Fruit fly (Drosophila melanogaster) whole organism, pupa: ENCODE measurements around the gene CG7772.

Experiments used
- CG10348 ChIP-seq: fragments of 200-800 bp; sonication (Bioruptor generic); IDR thresholded peaks from 2 replicates; pipeline ENCODE4 v1.3.6; 2022; ENCODE audit warnings: missing biosample characterization, missing genetic modification characterization
- CG12605 ChIP-seq: fragments of 200-800 bp; sonication (Bioruptor generic); IDR thresholded peaks from 2 replicates; pipeline ENCODE4 v1.3.6; 2022; ENCODE audit warnings: missing biosample characterization, missing genetic modification characterization
- CG13204 ChIP-seq: fragments of 200-800 bp; sonication (Bioruptor generic); optimal IDR thresholded peaks from 2 replicates; lab custom pipeline; 2018; ENCODE audit warnings: missing biosample characterization, mild to moderate bottlenecking, missing genetic modification characterization, moderate library complexity
- CG14655 ChIP-seq: fragments of 200-800 bp; sonication (Bioruptor generic); optimal IDR thresholded peaks from 3 replicates; lab custom pipeline; 2017; ENCODE audit warnings: mild to moderate bottlenecking, missing biosample characterization, missing genetic modification reagents, missing genetic modification characterization
- CG15710 ChIP-seq: fragments of 200-800 bp; sonication (Bioruptor generic); optimal IDR thresholded peaks from 2 replicates; lab custom pipeline; 2018; ENCODE audit warnings: missing biosample characterization, mild to moderate bottlenecking, missing genetic modification characterization, moderate library complexity
- CG17806 ChIP-seq: fragments of 200-800 bp; sonication (Bioruptor generic); optimal IDR thresholded peaks from 2 replicates; lab custom pipeline; 2018; ENCODE audit warnings: missing biosample characterization, mild to moderate bottlenecking, missing genetic modification characterization, moderate library complexity
- CG32121 ChIP-seq: fragments of 200-800 bp; sonication (Bioruptor generic); IDR thresholded peaks from 2 replicates; pipeline ENCODE4 v1.3.6; 2022; ENCODE audit warnings: missing biosample characterization, missing genetic modification characterization
- CG34367 ChIP-seq: fragments of 200-800 bp; sonication (Bioruptor generic); optimal IDR thresholded peaks from 2 replicates; lab custom pipeline; 2018; ENCODE audit warnings: missing biosample characterization, mild to moderate bottlenecking, missing genetic modification characterization
- CG4496 ChIP-seq: fragments of 200-800 bp; sonication (Bioruptor generic); IDR thresholded peaks from 3 replicates; pipeline ENCODE4 v1.3.6; 2022; ENCODE audit warnings: missing biosample characterization, missing genetic modification characterization
- CG8159 ChIP-seq: fragments of 200-800 bp; sonication (Bioruptor generic); optimal IDR thresholded peaks from 3 replicates; lab custom pipeline; 2018; ENCODE audit warnings: missing biosample characterization, mild to moderate bottlenecking, missing genetic modification characterization, moderate library complexity
- CG8301 ChIP-seq: fragments of 200-800 bp; sonication (Bioruptor generic); optimal IDR thresholded peaks from 2 replicates; lab custom pipeline; 2018; ENCODE audit warnings: missing biosample characterization, mild to moderate bottlenecking, missing genetic modification characterization
- CG9948 ChIP-seq: fragments of 200-800 bp; sonication (Bioruptor generic); optimal IDR thresholded peaks from 2 replicates; lab custom pipeline; 2018; ENCODE audit warnings: missing biosample characterization, mild to moderate bottlenecking, missing genetic modification characterization, moderate library complexity
- D1 ChIP-seq: fragments of 200-800 bp; sonication (Bioruptor generic); optimal IDR thresholded peaks from 2 replicates; lab custom pipeline; 2018; ENCODE audit warnings: missing biosample characterization, mild to moderate bottlenecking, missing genetic modification characterization, moderate library complexity
- EcR ChIP-seq: fragments of 200-800 bp; sonication (Bioruptor generic); optimal IDR thresholded peaks from 3 replicates; lab custom pipeline; 2019; ENCODE audit warnings: missing biosample characterization, missing genetic modification characterization, mild to moderate bottlenecking, moderate library complexity, missing genetic modification reagents
- Ets98B ChIP-seq: fragments of 200-800 bp; sonication (Bioruptor generic); IDR thresholded peaks from 2 replicates; pipeline ENCODE4 v1.3.6; 2022; ENCODE audit warnings: missing biosample characterization, missing genetic modification characterization
- Pif1A ChIP-seq: fragments of 200-800 bp; sonication (Bioruptor generic); optimal IDR thresholded peaks from 3 replicates; lab custom pipeline; 2016; ENCODE audit warnings: missing biosample characterization, missing genetic modification characterization
- Pif1B ChIP-seq: fragments of 200-800 bp; sonication (Bioruptor generic); optimal IDR thresholded peaks from 3 replicates; lab custom pipeline; 2016; ENCODE audit warnings: missing biosample characterization, missing genetic modification characterization
- Snoo ChIP-seq: fragments of 200-800 bp; sonication (Bioruptor generic); optimal IDR thresholded peaks from 3 replicates; lab custom pipeline; 2017; ENCODE audit warnings: missing biosample characterization, mild to moderate bottlenecking, missing genetic modification characterization, inconsistent platforms
- fd96Ca ChIP-seq: fragments of 200-800 bp; sonication (Bioruptor generic); IDR thresholded peaks from 3 replicates; pipeline ENCODE4 v1.3.6; 2022; ENCODE audit warnings: missing biosample characterization, missing genetic modification characterization
- gl ChIP-seq: fragments of 200-800 bp; sonication (Bioruptor generic); optimal IDR thresholded peaks from 2 replicates; lab custom pipeline; 2018; ENCODE audit warnings: missing biosample characterization, mild to moderate bottlenecking, missing genetic modification characterization
- rn ChIP-seq: fragments of 200-800 bp; sonication (Bioruptor generic); IDR thresholded peaks from 2 replicates; pipeline ENCODE4 v1.3.6; 2022; ENCODE audit warnings: missing biosample characterization, missing genetic modification characterization

Gene CG7772

DNA sequence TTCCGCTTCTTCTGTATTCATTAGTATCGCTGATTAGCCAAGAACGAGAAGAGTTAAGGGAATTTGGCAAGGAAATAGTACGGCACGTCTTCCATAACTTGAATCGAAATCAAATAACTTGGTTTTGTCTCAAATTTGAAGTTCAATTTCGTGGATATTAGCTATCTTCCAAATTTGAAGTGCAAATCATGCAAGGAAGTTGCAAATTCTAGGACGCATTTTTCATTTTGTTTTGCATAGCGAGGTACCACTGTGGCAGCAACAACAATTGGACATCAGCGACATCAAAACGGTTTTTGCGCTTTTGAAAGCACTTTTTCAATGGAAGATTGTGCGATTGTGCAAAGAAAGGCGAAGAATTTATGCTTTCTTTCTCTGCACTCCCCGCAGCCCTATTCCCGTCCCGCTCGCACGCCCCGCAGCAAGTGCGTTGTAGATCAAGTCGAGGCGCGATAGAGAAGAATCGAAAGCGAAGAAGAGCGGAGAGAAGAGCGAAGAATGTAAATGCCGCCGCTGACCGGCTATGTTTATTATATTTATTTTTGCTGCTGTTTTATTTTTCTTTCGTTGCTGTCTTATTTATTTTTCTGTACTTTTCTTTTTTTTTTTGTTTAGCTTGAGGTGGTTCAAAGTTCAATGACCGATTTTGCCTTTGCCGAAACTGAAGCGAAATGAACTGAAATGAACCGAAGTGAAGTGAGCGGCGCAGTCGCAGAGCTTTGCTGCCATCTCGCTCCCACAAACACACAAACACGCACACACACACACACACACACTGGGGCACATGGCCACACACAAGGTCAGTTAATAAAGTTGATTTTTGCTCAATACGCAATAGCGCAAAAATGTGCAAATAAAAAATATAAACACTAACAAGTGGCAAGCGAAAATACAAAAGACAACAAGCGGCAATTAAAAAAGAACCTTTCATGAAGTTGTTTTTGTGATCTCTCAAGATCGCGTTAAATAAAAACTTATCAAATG, 25.6 kb downstream of the CG7772 start:
- peak; percentile 62 for TF ChIP-seq CG14655 (GFP tag; lab: Kevin White, UChicago)
- TF ChIP-seq EcR, result peak; percentile 81
- no peak for TF ChIP-seq CG34367
- TF ChIP-seq gl (tag; lab: Kevin White, UChicago), result no peak
- TF ChIP-seq Pif1B (GFP tag; lab: Kevin White, UChicago), result no peak
- peak; percentile 25 for TF ChIP-seq CG8159 (tag; lab: Kevin White, UChicago)
- TF ChIP-seq CG13204 (GFP tag; lab: Kevin White, UChicago), result peak; percentile 66
- peak; percentile 53 for TF ChIP-seq Snoo (tag; lab: Kevin White, UChicago)
- 0 out of 2 replicates have a peak, but pooled peaks have one; percentile 44 for TF ChIP-seq CG10348 (GFP tag; lab: Robert Waterston, UW)
- TF ChIP-seq D1 (tag; lab: Kevin White, UChicago), result no peak
- peak; percentile 78; the same call in 1 of the 2 replicates for TF ChIP-seq CG32121 (GFP tag; lab: Robert Waterston, UW)
- TF ChIP-seq rn (GFP tag; lab: Robert Waterston, UW), result peak; percentile 68
- TF ChIP-seq Pif1A, result peak; percentile 9
- peak; percentile 89 for TF ChIP-seq CG4496 (GFP tag; lab: Robert Waterston, UW)
- peak; percentile 38 for TF ChIP-seq CG15710 (tag; lab: Kevin White, UChicago)
- TF ChIP-seq CG17806 (tag; lab: Kevin White, UChicago), result peak; percentile 21
- TF ChIP-seq Ets98B (GFP tag; lab: Robert Waterston, UW), result peak; percentile 86
- 0 out of 2 replicates have a peak, but pooled peaks have one; percentile 33 for TF ChIP-seq CG12605
- TF ChIP-seq CG9948, result peak; percentile 27
- peak; percentile 67 for TF ChIP-seq CG8301 (tag; lab: Kevin White, UChicago)
- TF ChIP-seq fd96Ca (GFP tag; lab: Robert Waterston, UW), result peak; percentile 90

DNA sequence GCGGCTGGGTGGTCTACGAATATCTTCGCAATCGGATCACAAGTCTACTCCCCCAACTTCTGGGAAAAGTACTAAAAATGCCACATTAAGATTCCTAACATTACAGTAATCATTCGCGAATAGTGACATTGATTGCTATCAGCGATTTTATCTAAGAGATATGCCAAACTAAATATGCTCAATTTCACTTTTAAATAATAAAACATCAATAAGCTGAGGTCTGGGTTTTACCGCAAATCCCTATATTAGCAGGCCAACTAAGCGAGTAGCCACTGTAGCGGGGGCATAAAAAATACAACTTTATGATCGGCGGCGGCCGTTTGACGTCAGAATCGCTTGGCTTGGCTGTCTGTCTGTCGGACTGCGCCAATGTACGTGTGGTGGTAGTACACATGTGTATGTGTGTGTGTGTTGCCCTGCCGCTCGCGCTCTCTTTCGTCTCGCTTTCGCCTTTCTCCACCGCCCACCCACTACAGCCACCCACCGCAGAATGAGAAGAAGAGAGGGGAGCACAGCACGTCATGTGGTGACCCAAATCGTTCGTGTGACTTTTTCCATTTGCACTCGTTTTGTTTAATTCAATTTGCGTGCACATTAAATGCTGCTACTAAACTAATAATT, 26.7 kb downstream of the CG7772 start:
- TF ChIP-seq Ets98B (GFP tag; lab: Robert Waterston, UW) (peak; percentile 94), CG17806 (tag; lab: Kevin White, UChicago) (peak; percentile 70), CG12605 (peak; percentile 90), fd96Ca (GFP tag; lab: Robert Waterston, UW) (peak; percentile 95), Pif1B (GFP tag; lab: Kevin White, UChicago) (peak; percentile 84), CG8159 (tag; lab: Kevin White, UChicago) (peak; percentile 76), CG32121 (GFP tag; lab: Robert Waterston, UW) (peak; percentile 95), Snoo (tag; lab: Kevin White, UChicago) (peak; percentile 92), CG13204 (GFP tag; lab: Kevin White, UChicago) (peak; percentile 75), CG9948 (peak; percentile 81), CG8301 (tag; lab: Kevin White, UChicago) (peak; percentile 85), Pif1A (peak; percentile 79), CG10348 (GFP tag; lab: Robert Waterston, UW) (peak; percentile 84), CG34367 (peak; percentile 78), D1 (tag; lab: Kevin White, UChicago) (no peak), EcR (no peak), CG15710 (tag; lab: Kevin White, UChicago) (peak; percentile 81), gl (tag; lab: Kevin White, UChicago) (peak; percentile 56), CG4496 (GFP tag; lab: Robert Waterston, UW) (peak; percentile 97), rn (GFP tag; lab: Robert Waterston, UW) (peak; percentile 79), CG14655 (GFP tag; lab: Kevin White, UChicago) (peak; percentile 82)

DNA sequence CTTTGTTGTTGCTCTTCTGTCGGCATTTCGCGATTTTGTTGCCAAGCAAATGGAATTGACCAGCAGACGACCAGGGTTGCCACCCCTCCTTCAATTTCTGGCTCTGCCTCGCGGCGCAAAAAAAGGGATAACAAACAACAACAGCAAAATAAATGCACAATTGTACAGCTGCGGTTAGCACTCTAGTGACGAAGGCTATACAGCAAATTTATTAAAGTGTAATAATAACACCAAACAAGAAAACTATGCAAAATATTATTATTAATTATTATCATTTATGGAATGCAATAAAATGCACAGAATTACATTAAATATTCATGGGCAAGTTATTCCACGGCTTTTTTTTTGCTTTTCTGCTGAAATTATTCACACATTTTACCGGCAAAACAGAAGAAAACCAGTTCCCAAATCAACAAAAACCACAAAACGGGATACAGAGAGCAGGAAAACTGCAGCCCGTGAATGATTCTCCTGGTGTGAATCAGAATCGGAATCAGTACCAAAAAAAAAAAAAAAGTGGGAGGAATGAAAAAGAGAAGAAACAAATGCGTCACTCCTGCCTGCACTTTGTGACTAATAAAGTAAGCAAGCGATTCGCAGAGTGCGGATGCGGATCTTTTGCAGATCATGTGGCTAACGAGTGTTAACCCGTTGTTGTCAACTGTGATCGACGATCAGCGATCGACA, 27.7 kb downstream of the CG7772 start:
- TF ChIP-seq Snoo (tag; lab: Kevin White, UChicago) (peak; percentile 49), gl (tag; lab: Kevin White, UChicago) (peak; percentile 39), CG13204 (GFP tag; lab: Kevin White, UChicago) (peak; percentile 57), CG15710 (tag; lab: Kevin White, UChicago) (peak; percentile 61), Pif1B (GFP tag; lab: Kevin White, UChicago) (peak; percentile 69), CG14655 (GFP tag; lab: Kevin White, UChicago) (peak; percentile 70), D1 (tag; lab: Kevin White, UChicago) (peak; percentile 35), CG17806 (tag; lab: Kevin White, UChicago) (peak; percentile 53), CG4496 (GFP tag; lab: Robert Waterston, UW) (no peak; the same call in 2 of the 3 replicates), rn (GFP tag; lab: Robert Waterston, UW) (no peak), CG8301 (tag; lab: Kevin White, UChicago) (peak; percentile 38), CG8159 (tag; lab: Kevin White, UChicago) (peak; percentile 72), EcR (peak; percentile 14), CG10348 (GFP tag; lab: Robert Waterston, UW) (no peak), fd96Ca (GFP tag; lab: Robert Waterston, UW) (no peak), CG32121 (GFP tag; lab: Robert Waterston, UW) (no peak), CG34367 (peak; percentile 19), Ets98B (GFP tag; lab: Robert Waterston, UW) (no peak; the same call in 1 of the 2 replicates), CG9948 (peak; percentile 49), CG12605 (no peak), Pif1A (peak; percentile 8)

dm6 chrX:17878632-17879033, 28.4 kb downstream of the CG7772 start:
- peak; percentile 73 for TF ChIP-seq Ets98B (GFP tag; lab: Robert Waterston, UW)
- TF ChIP-seq gl (tag; lab: Kevin White, UChicago), result peak; percentile 59
- peak; percentile 31 for TF ChIP-seq CG34367
- peak; percentile 50 for TF ChIP-seq CG13204 (GFP tag; lab: Kevin White, UChicago)
- 0 out of 2 replicates have a peak, but pooled peaks have one; percentile 8 for TF ChIP-seq rn (GFP tag; lab: Robert Waterston, UW)
- TF ChIP-seq CG8159 (tag; lab: Kevin White, UChicago), result no peak
- TF ChIP-seq CG10348 (GFP tag; lab: Robert Waterston, UW), result no peak
- peak; percentile 40; the same call in 1 of the 2 replicates for TF ChIP-seq CG32121 (GFP tag; lab: Robert Waterston, UW)
- TF ChIP-seq CG12605, result peak; percentile 83
- TF ChIP-seq Snoo (tag; lab: Kevin White, UChicago), result peak; percentile 17
- no peak for TF ChIP-seq Pif1B (GFP tag; lab: Kevin White, UChicago)
- no peak for TF ChIP-seq CG8301 (tag; lab: Kevin White, UChicago)
- TF ChIP-seq CG15710 (tag; lab: Kevin White, UChicago), result no peak
- no peak for TF ChIP-seq CG9948
- no peak for TF ChIP-seq D1 (tag; lab: Kevin White, UChicago)
- TF ChIP-seq CG4496 (GFP tag; lab: Robert Waterston, UW), result peak; percentile 80
- no peak for TF ChIP-seq CG17806 (tag; lab: Kevin White, UChicago)
- peak; percentile 38; the same call in 1 of the 3 replicates for TF ChIP-seq fd96Ca (GFP tag; lab: Robert Waterston, UW)
- TF ChIP-seq Pif1A, result peak; percentile 5
- TF ChIP-seq CG14655 (GFP tag; lab: Kevin White, UChicago), result no peak
- TF ChIP-seq EcR, result peak; percentile 98
